Worm (Caenorhabditis elegans): ENCODE data around the gene itm-2.

ce11 chrX:5467308-5467707 is 22.3 kb downstream of the itm-2 start:
- no peak for TF ChIP-seq tbx-2 (tag; optimal IDR thresholded peaks at IDR 0.05)
- TF ChIP-seq ceh-19 (GFP tag; optimal IDR thresholded peaks at IDR 0.05): no peak
- TF ChIP-seq pag-3 (tag; optimal IDR thresholded peaks at IDR 0.05; ENCODE audit: borderline replicate concordance): no peak
